Worm (Caenorhabditis elegans) whole organism, mixed stage, embryonic: ENCODE measurements around the gene srz-10.

Source experiments
- ces-1 ChIP-seq: fragments of 150-350 bp; optimal IDR thresholded peaks from 2 replicates; lab custom pipeline; 2014; ENCODE audit warnings: missing biosample characterization, missing genetic modification reagents, missing genetic modification characterization
- nhr-76 ChIP-seq: sonication (generic microtip); optimal IDR thresholded peaks from 2 replicates; lab custom pipeline; 2017; ENCODE audit warnings: missing biosample characterization, missing genetic modification characterization
- unc-39 ChIP-seq: fragments of 150-350 bp; optimal IDR thresholded peaks from 2 replicates; lab custom pipeline; 2014; ENCODE audit warnings: missing biosample characterization, missing genetic modification characterization

ce11 chrV:15349044-15349443 is 40.1 kb upstream of the srz-10 start, which contains the start of gene clec-230:
- TF ChIP-seq nhr-76: no peak
- TF ChIP-seq ces-1 (GFP tag; lab: Kevin White, UChicago): no peak
- no peak for TF ChIP-seq unc-39 (tag; lab: Kevin White, UChicago)
